Worm (Caenorhabditis elegans): Measurements from ENCODE around the gene lsm-7.
"Not testable (repeated sequence)": the region's sequence is repeated elsewhere in the genome, so short reads cannot be mapped to it uniquely, and the experiment has no call there.

lsm-7 gene

ce11 chrIV:10950363-10951214 is 17.3 kb downstream of the lsm-7 start:
- TF ChIP-seq daf-8 (GFP tag; IDR thresholded peaks at IDR 0.05) (no peak), lin-15B (tag; optimal IDR thresholded peaks at IDR 0.05) (no peak), ceh-82 (tag; optimal IDR thresholded peaks at IDR 0.05) (no peak), gei-8 (GFP tag; optimal IDR thresholded peaks at IDR 0.05) (peak; percentile 16), snpc-1.2 (GFP tag; IDR thresholded peaks at IDR 0.05) (no peak), cey-2 (tag; optimal IDR thresholded peaks at IDR 0.05; ENCODE audit: borderline replicate concordance, insufficient read depth) (no peak), nhr-6 (tag; optimal IDR thresholded peaks at IDR 0.05) (no peak), unc-62 (GFP tag; optimal IDR thresholded peaks at IDR 0.05 in 1 of 2) (peak in 1 of 2 experiments; percentile 92), unc-62 (tag; optimal IDR thresholded peaks at IDR 0.05) (no peak), lir-3 (tag; optimal IDR thresholded peaks at IDR 0.05) (no peak), mep-1 (tag; optimal IDR thresholded peaks at IDR 0.05) (no peak), lin-1 (GFP tag; IDR thresholded peaks at IDR 0.05) (no peak), madf-5 (GFP tag; IDR thresholded peaks at IDR 0.05) (no peak), snpc-4 (tag; optimal IDR thresholded peaks at IDR 0.05) (no peak), ceh-28 (tag; optimal IDR thresholded peaks at IDR 0.05) (no peak), nhr-102 (tag; optimal IDR thresholded peaks at IDR 0.05) (no peak)

DNA sequence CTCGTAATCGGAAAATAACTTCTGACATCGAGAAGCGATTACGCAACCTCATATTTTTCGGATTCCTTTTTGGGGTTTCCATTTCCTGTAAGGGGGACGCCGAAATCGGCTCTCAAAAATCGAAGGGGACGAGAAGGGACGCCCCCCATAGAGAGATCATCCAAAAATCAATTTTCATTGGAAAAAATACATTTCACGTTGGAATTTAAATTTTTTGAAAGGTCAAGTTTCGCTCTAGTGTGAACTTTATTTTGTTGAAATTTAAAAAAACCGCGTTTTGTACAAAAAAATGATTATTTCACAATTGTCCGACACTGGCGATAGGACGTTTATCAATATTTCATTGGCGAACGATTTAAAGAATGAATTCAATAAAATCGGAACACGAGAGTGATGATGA is 18.7 kb downstream of the lsm-7 start, which contains the start of gene Y69E1A.3:
Gene Y69E1A.3 (plus strand): TSS at position 301 of the 400 bp plus-strand sequence.
- TF ChIP-seq Y48G9A.11 (GFP tag; IDR thresholded peaks at IDR 0.05), result no peak
- TF ChIP-seq lsy-2 (tag; optimal IDR thresholded peaks at IDR 0.05), result no peak
- TF ChIP-seq ceh-28 (tag; optimal IDR thresholded peaks at IDR 0.05), result no peak
- TF ChIP-seq mes-2 (tag; optimal IDR thresholded peaks at IDR 0.05; ENCODE audit: poor library complexity, severe bottlenecking), result no peak
- no peak for TF ChIP-seq ceh-32 (tag; optimal IDR thresholded peaks at IDR 0.05; ENCODE audit: poor library complexity)
- TF ChIP-seq ces-1 (GFP tag; optimal IDR thresholded peaks at IDR 0.05), result no peak
- no peak for TF ChIP-seq dve-1 (tag; optimal IDR thresholded peaks at IDR 0.05; ENCODE audit: insufficient read depth)
- TF ChIP-seq unc-130 (GFP tag; optimal IDR thresholded peaks at IDR 0.05), result no peak
- no peak for TF ChIP-seq lin-1 (GFP tag; IDR thresholded peaks at IDR 0.05)
- no peak for TF ChIP-seq hif-1 (tag; optimal IDR thresholded peaks at IDR 0.05)
- TF ChIP-seq F44E2.7 (GFP tag; IDR thresholded peaks at IDR 0.05), result no peak
- TF ChIP-seq nhr-48 (tag; optimal IDR thresholded peaks at IDR 0.05), result no peak
- no peak for TF ChIP-seq set-16 (GFP tag; IDR thresholded peaks at IDR 0.05)
- no peak for TF ChIP-seq daf-19 (GFP tag; conservative IDR thresholded peaks at IDR 0.05)
- TF ChIP-seq tag-97 (GFP tag; IDR thresholded peaks at IDR 0.05), result no peak

DNA sequence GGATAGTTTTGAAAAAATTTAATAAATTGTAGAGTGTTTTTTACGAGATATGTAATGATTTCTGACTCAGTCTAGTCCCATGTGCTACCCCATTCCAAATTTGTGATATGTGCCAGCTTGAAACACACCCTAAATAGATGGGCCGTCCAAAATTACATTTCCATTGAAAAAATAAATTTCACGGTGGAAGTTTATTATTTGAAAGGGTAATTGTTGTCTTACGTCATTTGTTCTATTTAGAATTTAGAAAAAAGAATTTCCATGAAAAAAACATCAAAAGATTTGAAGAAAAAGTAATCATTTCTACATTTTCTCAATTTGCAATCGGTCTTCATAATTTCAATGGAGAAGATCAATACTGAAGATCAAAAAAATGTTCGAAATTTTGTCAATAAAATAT is 21.7 kb downstream of the lsm-7 start, which contains the start of gene Y69E1A.4:
Gene Y69E1A.4 (plus strand): TSS at position 301 of the 400 bp plus-strand sequence.
- not testable (repeated sequence) for TF ChIP-seq F26F4.8 (GFP tag; conservative IDR thresholded peaks at IDR 0.05); pqm-1 (tag; optimal IDR thresholded peaks at IDR 0.05); nhr-111 (GFP tag; optimal IDR thresholded peaks at IDR 0.05)

ce11 chrIV:10957583-10958229 is 24.4 kb downstream of the lsm-7 start, which contains the start of gene Y69E1A.5:
Gene Y69E1A.5 (minus strand): TSS chrIV:10957655.
- no peak for TF ChIP-seq tra-1 (GFP tag; IDR thresholded peaks at IDR 0.05)
- TF ChIP-seq skn-1 (tag; optimal IDR thresholded peaks at IDR 0.05), result no peak
- peak in 1 of 2 experiments; percentile 41 for TF ChIP-seq daf-16 (GFP tag; optimal IDR thresholded peaks at IDR 0.05)
- no peak for TF ChIP-seq daf-16 (tag; optimal IDR thresholded peaks at IDR 0.05)
- no peak for TF ChIP-seq tag-97 (GFP tag; IDR thresholded peaks at IDR 0.05)
- TF ChIP-seq unc-62 (GFP tag; optimal IDR thresholded peaks at IDR 0.05 in 1 of 2), result peak in 1 of 2 experiments; percentile 97
- TF ChIP-seq unc-62 (tag; optimal IDR thresholded peaks at IDR 0.05), result no peak

Measured in whole organism, L4 larva.